Worm (Caenorhabditis elegans) whole organism, L4/young adult: ENCODE measurements around the gene suf-1.

Experiments used
- W03F9.2 ChIP-seq: fragments of 150-350 bp; optimal IDR thresholded peaks from 2 replicates; lab custom pipeline; 2014; ENCODE audit warnings: missing biosample characterization, missing genetic modification characterization
- dao-5 ChIP-seq: sonication (generic microtip); optimal IDR thresholded peaks from 2 replicates; lab custom pipeline; 2016; ENCODE audit warnings: missing genotype, missing genetic modification characterization, moderate library complexity, missing compliant biosample characterization
- him-1 ChIP-seq: sonication (generic microtip); optimal IDR thresholded peaks from 2 replicates; lab custom pipeline; 2016; ENCODE audit warnings: missing genotype, missing genetic modification reagents, missing genetic modification characterization, missing compliant biosample characterization

DNA sequence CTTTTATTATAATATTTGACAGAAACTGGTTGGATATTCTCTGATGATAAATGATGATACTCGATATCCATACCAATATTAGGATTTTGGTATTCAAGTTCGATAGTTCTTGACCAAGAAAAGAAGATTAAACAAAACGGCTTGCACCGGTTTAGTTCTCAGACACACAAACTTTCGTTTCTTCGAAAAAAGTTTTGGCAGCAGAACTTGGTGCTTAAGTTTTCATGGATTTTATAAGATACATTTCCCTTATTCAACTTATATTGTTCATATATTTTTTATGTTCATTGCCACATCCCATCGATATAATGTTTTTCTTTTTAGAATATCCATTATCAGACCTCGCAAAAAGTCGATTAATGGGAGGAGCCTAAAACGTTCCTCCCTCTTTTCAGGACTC is 13.0 kb upstream of the suf-1 start, which contains the start of gene aptf-4:
- TF ChIP-seq dao-5 (tag; lab: Kevin White, UChicago), result no peak
- no peak for TF ChIP-seq W03F9.2 (tag; lab: Kevin White, UChicago)
- no peak for TF ChIP-seq him-1 (tag; lab: Kevin White, UChicago)
